Fruit fly (Drosophila melanogaster) whole organism, pupa: ENCODE data around the gene Ets97D.

ENCODE experiments used
- CG12605 ChIP-seq: fragments of 200-800 bp; sonication (Bioruptor generic); IDR thresholded peaks from 2 replicates; pipeline ENCODE4 v1.3.6; 2022; ENCODE audit warnings: missing biosample characterization, missing genetic modification characterization
- CG14655 ChIP-seq: fragments of 200-800 bp; sonication (Bioruptor generic); optimal IDR thresholded peaks from 3 replicates; lab custom pipeline; 2017; ENCODE audit warnings: mild to moderate bottlenecking, missing biosample characterization, missing genetic modification reagents, missing genetic modification characterization
- CG15710 ChIP-seq: fragments of 200-800 bp; sonication (Bioruptor generic); optimal IDR thresholded peaks from 2 replicates; lab custom pipeline; 2018; ENCODE audit warnings: missing biosample characterization, mild to moderate bottlenecking, missing genetic modification characterization, moderate library complexity
- CG17806 ChIP-seq: fragments of 200-800 bp; sonication (Bioruptor generic); optimal IDR thresholded peaks from 2 replicates; lab custom pipeline; 2018; ENCODE audit warnings: missing biosample characterization, mild to moderate bottlenecking, missing genetic modification characterization, moderate library complexity
- CG4496 ChIP-seq: fragments of 200-800 bp; sonication (Bioruptor generic); IDR thresholded peaks from 3 replicates; pipeline ENCODE4 v1.3.6; 2022; ENCODE audit warnings: missing biosample characterization, missing genetic modification characterization
- CG8159 ChIP-seq: fragments of 200-800 bp; sonication (Bioruptor generic); optimal IDR thresholded peaks from 3 replicates; lab custom pipeline; 2018; ENCODE audit warnings: missing biosample characterization, mild to moderate bottlenecking, missing genetic modification characterization, moderate library complexity
- CG8301 ChIP-seq: fragments of 200-800 bp; sonication (Bioruptor generic); optimal IDR thresholded peaks from 2 replicates; lab custom pipeline; 2018; ENCODE audit warnings: missing biosample characterization, mild to moderate bottlenecking, missing genetic modification characterization
- EcR ChIP-seq: fragments of 200-800 bp; sonication (Bioruptor generic); optimal IDR thresholded peaks from 3 replicates; lab custom pipeline; 2019; ENCODE audit warnings: missing biosample characterization, missing genetic modification characterization, mild to moderate bottlenecking, moderate library complexity, missing genetic modification reagents
- fd96Ca ChIP-seq: fragments of 200-800 bp; sonication (Bioruptor generic); IDR thresholded peaks from 3 replicates; pipeline ENCODE4 v1.3.6; 2022; ENCODE audit warnings: missing biosample characterization, missing genetic modification characterization
- gl ChIP-seq: fragments of 200-800 bp; sonication (Bioruptor generic); optimal IDR thresholded peaks from 2 replicates; lab custom pipeline; 2018; ENCODE audit warnings: missing biosample characterization, mild to moderate bottlenecking, missing genetic modification characterization

DNA sequence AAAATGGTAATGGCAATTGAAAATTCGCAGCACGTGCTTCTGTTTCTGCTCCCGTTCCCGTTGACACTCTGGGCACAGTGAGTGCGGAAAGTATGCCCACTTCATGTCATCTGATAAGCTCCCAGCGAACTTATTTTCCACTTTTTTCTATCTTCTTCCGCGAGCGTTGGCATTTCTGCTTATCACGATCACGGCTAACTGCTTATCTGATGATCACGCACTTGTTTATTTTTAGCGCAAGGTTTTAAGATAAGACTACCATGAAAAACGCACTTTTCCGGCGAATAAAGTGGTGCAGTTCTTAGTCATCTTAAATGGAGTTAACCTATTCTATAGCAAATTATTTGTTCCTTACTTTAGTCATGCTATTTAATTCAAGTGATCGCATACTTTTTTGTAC lies 24.7 kb upstream of the Ets97D start:
- TF ChIP-seq fd96Ca (GFP tag; lab: Robert Waterston, UW) (no peak), CG12605 (GFP tag; lab: Robert Waterston, UW) (no peak), CG8301 (peak; percentile 65), CG14655 (peak; percentile 76), CG4496 (GFP tag; lab: Robert Waterston, UW) (peak; percentile 21; the same call in 1 of the 3 replicates), CG8159 (peak; percentile 46), CG17806 (no peak), EcR (GFP tag; lab: Kevin White, UChicago) (no peak), CG15710 (peak; percentile 7), gl (tag; lab: Kevin White, UChicago) (no peak)
